Worm (Caenorhabditis elegans) whole organism, late embryonic: Measurements from ENCODE around the gene Y1B5A.1.

ENCODE experiments used
- C08G9.2 ChIP-seq: sonication (generic microtip); optimal IDR thresholded peaks from 2 replicates; lab custom pipeline; 2016; ENCODE audit warnings: mild to moderate bottlenecking, missing genetic modification characterization, moderate library complexity, missing compliant biosample characterization
- C38D4.7 ChIP-seq: fragments of 200-800 bp; sonication (Bioruptor generic); optimal IDR thresholded peaks from 2 replicates; lab custom pipeline; 2018; ENCODE audit warnings: mild to moderate bottlenecking, missing genetic modification characterization, moderate library complexity, missing compliant biosample characterization
- K09A11.1 ChIP-seq: sonication (generic microtip); optimal IDR thresholded peaks from 2 replicates; lab custom pipeline; 2017; ENCODE audit warnings: antibody characterized with exemption, mild to moderate bottlenecking, missing genetic modification characterization, missing compliant biosample characterization; ENCODE audit not compliant: insufficient read depth
- Y22D7AL.16 ChIP-seq: sonication (generic microtip); optimal IDR thresholded peaks from 2 replicates; lab custom pipeline; 2016; ENCODE audit warnings: missing genetic modification characterization, missing compliant biosample characterization
- ahr-1 ChIP-seq: sonication (generic microtip); optimal IDR thresholded peaks from 2 replicates; lab custom pipeline; 2016; ENCODE audit warnings: missing genetic modification characterization, missing compliant biosample characterization
- ama-1 ChIP-seq: fragments of 150-350 bp; optimal IDR thresholded peaks from 2 replicates; lab custom pipeline; 2014
- ceh-14 ChIP-seq: sonication (generic microtip); optimal IDR thresholded peaks from 2 replicates; lab custom pipeline; 2016; ENCODE audit warnings: missing genotype, missing genetic modification characterization, missing compliant biosample characterization
- ceh-31 ChIP-seq: sonication (generic microtip); optimal IDR thresholded peaks from 2 replicates; lab custom pipeline; 2016; ENCODE audit warnings: missing genetic modification characterization, missing compliant biosample characterization
- ceh-34 ChIP-seq: sonication (generic microtip); optimal IDR thresholded peaks from 2 replicates; lab custom pipeline; 2016; ENCODE audit warnings: mild to moderate bottlenecking, missing genetic modification characterization, missing compliant biosample characterization
- ceh-45 ChIP-seq: fragments of 200-800 bp; sonication (Bioruptor generic); IDR thresholded peaks from 2 replicates; pipeline ENCODE4 v1.3.6; 2022; ENCODE audit warnings: missing genetic modification reagents, missing genetic modification characterization, missing compliant biosample characterization
- ceh-48 ChIP-seq: sonication (generic microtip); optimal IDR thresholded peaks from 2 replicates; lab custom pipeline; 2016; ENCODE audit warnings: missing genetic modification characterization, inconsistent platforms, missing compliant biosample characterization
- ceh-6 ChIP-seq: fragments of 200-800 bp; sonication (Bioruptor generic); optimal IDR thresholded peaks from 2 replicates; lab custom pipeline; 2018; ENCODE audit warnings: mild to moderate bottlenecking, missing genetic modification characterization, missing compliant biosample characterization
- ceh-9 ChIP-seq: sonication (generic microtip); optimal IDR thresholded peaks from 2 replicates; lab custom pipeline; 2016; ENCODE audit warnings: mild to moderate bottlenecking, missing genetic modification characterization, inconsistent platforms, missing compliant biosample characterization
- che-1 ChIP-seq: sonication (generic microtip); optimal IDR thresholded peaks from 2 replicates; lab custom pipeline; 2016; ENCODE audit warnings: mild to moderate bottlenecking, missing genetic modification characterization, missing compliant biosample characterization
- elt-2 ChIP-seq: sonication (generic microtip); optimal IDR thresholded peaks from 2 replicates; lab custom pipeline; 2016; ENCODE audit warnings: missing genetic modification reagents, missing genetic modification characterization, missing compliant biosample characterization
- ets-4 ChIP-seq: sonication (generic microtip); optimal IDR thresholded peaks from 2 replicates; lab custom pipeline; 2016; ENCODE audit warnings: missing genetic modification characterization, missing compliant biosample characterization
- fax-1 ChIP-seq: sonication (generic microtip); optimal IDR thresholded peaks from 2 replicates; lab custom pipeline; 2016; ENCODE audit warnings: missing genotype, missing genetic modification characterization, missing compliant biosample characterization
- gmeb-2 ChIP-seq: sonication (generic microtip); optimal IDR thresholded peaks from 2 replicates; lab custom pipeline; 2016; ENCODE audit warnings: missing genetic modification characterization, inconsistent platforms, missing compliant biosample characterization
- hlh-13 ChIP-seq: fragments of 200-800 bp; sonication (Bioruptor generic); optimal IDR thresholded peaks from 2 replicates; lab custom pipeline; 2018; ENCODE audit warnings: mild to moderate bottlenecking, missing genetic modification characterization, missing compliant biosample characterization
- hlh-6 ChIP-seq: sonication (generic microtip); optimal IDR thresholded peaks from 2 replicates; lab custom pipeline; 2016; ENCODE audit warnings: missing genotype, missing genetic modification characterization, missing compliant biosample characterization
- hlh-8 ChIP-seq: sonication (generic microtip); optimal IDR thresholded peaks from 2 replicates; lab custom pipeline; 2016; ENCODE audit warnings: missing genotype, missing genetic modification characterization, missing compliant biosample characterization
- lin-11 ChIP-seq: fragments of 200-800 bp; sonication (Bioruptor generic); optimal IDR thresholded peaks from 2 replicates; lab custom pipeline; 2018; ENCODE audit warnings: mild to moderate bottlenecking, missing genetic modification characterization, missing compliant biosample characterization
- madf-2 ChIP-seq: sonication (generic microtip); optimal IDR thresholded peaks from 2 replicates; lab custom pipeline; 2017; ENCODE audit warnings: missing genetic modification characterization, missing compliant biosample characterization
- mec-3 ChIP-seq: sonication (generic microtip); optimal IDR thresholded peaks from 2 replicates; lab custom pipeline; 2016; ENCODE audit warnings: borderline replicate concordance, missing genetic modification characterization, missing compliant biosample characterization
- nhr-11 ChIP-seq: fragments of 150-350 bp; optimal IDR thresholded peaks from 2 replicates; lab custom pipeline; 2014; ENCODE audit warnings: missing biosample characterization, missing genetic modification characterization
- pat-9 ChIP-seq: fragments of 200-800 bp; sonication (Bioruptor generic); optimal IDR thresholded peaks from 2 replicates; lab custom pipeline; 2018; ENCODE audit warnings: mild to moderate bottlenecking, missing genetic modification characterization, moderate library complexity, missing compliant biosample characterization
- pax-1 ChIP-seq: fragments of 150-350 bp; optimal IDR thresholded peaks from 2 replicates; lab custom pipeline; 2014; ENCODE audit warnings: missing biosample characterization, missing genetic modification characterization
- pros-1 ChIP-seq: fragments of 150-350 bp; optimal IDR thresholded peaks from 2 replicates; lab custom pipeline; 2014; ENCODE audit warnings: missing biosample characterization, missing genetic modification reagents, missing genetic modification characterization
- rnt-1 ChIP-seq: sonication (generic microtip); optimal IDR thresholded peaks from 2 replicates; lab custom pipeline; 2016; ENCODE audit warnings: missing genetic modification characterization, missing compliant biosample characterization
- syd-9 ChIP-seq: sonication (generic microtip); optimal IDR thresholded peaks from 2 replicates; lab custom pipeline; 2016; ENCODE audit warnings: mild to moderate bottlenecking, missing genetic modification characterization, moderate library complexity, missing compliant biosample characterization
- ttx-3 ChIP-seq: sonication (generic microtip); optimal IDR thresholded peaks from 2 replicates; lab custom pipeline; 2016; ENCODE audit warnings: missing genetic modification reagents, missing genetic modification characterization, missing compliant biosample characterization
- unc-3 ChIP-seq, 2 experiments: fragments of 200-800 bp in 1 of 2; sonication (Bioruptor generic) in 1 of 2; sonication (generic microtip) in 1 of 2; conservative IDR thresholded peaks in 1 of 2; optimal IDR thresholded peaks in 1 of 2; 2 replicates each; pipeline versions ENCODE4 v1.3.6 to Lab custom; 2016 to 2022; ENCODE audit warnings: missing compliant biosample characterization in 2 of 2, missing genetic modification characterization in 2 of 2, missing genetic modification reagents in 1 of 2
- zip-5 ChIP-seq: sonication (generic microtip); optimal IDR thresholded peaks from 2 replicates; lab custom pipeline; 2016; ENCODE audit warnings: missing genetic modification characterization, missing compliant biosample characterization
- ztf-16 ChIP-seq: sonication (generic microtip); optimal IDR thresholded peaks from 2 replicates; lab custom pipeline; 2017; ENCODE audit warnings: missing genetic modification characterization, missing compliant biosample characterization

Gene Y1B5A.1

DNA sequence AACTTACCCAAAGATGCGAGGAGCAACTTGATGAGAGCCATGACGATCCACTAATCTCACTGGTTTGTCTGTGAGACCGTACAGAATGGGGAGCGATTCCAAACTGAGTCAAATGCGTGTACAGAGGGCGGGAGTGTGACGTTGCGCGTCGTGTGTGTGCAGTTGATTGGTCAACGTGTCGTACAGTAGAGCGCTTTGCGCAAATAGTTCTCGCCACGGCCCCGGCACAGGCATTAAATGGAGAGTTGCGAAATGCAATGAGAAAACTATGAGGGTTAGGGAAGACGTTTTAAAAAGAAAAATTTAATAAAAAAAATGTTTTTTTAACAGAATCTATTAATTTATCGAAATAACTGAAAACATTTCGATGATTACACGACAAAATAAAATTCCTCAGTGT, 16.8 kb upstream of the Y1B5A.1 start, which contains the start of gene pdi-6 (continued):
- TF ChIP-seq ztf-16, result peak; percentile 20
- no peak for TF ChIP-seq madf-2 (tag; lab: Kevin White, UChicago)
- TF ChIP-seq rnt-1 (tag; lab: Kevin White, UChicago), result peak; percentile 73
- no peak for TF ChIP-seq C38D4.7 (GFP tag; lab: Kevin White, UChicago)
- peak; percentile 67 for TF ChIP-seq ceh-34 (tag; lab: Kevin White, UChicago)
- peak; percentile 80 for TF ChIP-seq C08G9.2 (tag; lab: Kevin White, UChicago)
- TF ChIP-seq gmeb-2 (tag; lab: Kevin White, UChicago), result no peak
- TF ChIP-seq ets-4, result peak; percentile 76
- peak; percentile 32 for TF ChIP-seq pax-1 (tag; lab: Kevin White, UChicago)
- no peak for TF ChIP-seq pros-1
- no peak for TF ChIP-seq K09A11.1 (tag; lab: Kevin White, UChicago)
- TF ChIP-seq elt-2 (tag; lab: Kevin White, UChicago), result peak; percentile 60
- TF ChIP-seq zip-5 (tag; lab: Kevin White, UChicago), result peak; percentile 17
- peak; percentile 20 for TF ChIP-seq fax-1
- TF ChIP-seq syd-9 (tag; lab: Kevin White, UChicago), result no peak
- TF ChIP-seq ceh-45 (GFP tag; lab: Robert Waterston, UW), result no peak
- TF ChIP-seq, all 69 proteins: peak for 27

DNA sequence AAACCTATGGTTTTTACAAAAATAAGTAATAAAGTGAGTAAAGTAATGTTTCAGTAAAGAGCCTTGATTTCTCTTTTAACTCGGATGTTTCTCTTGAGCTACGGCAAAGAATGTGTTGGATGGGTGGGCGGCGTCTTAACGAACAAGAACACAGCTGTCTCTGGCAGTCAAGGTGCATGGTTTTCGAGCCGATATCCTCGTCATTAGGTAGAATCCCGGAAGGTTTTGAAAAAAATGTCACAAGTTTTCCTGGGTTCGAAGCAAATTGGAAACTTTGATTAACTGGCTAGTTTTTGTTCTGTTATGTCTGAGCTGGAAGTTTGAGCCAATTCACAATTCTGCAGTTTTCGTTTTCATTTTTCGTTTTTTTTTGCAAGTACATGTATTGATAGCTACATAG, 9.9 kb upstream of the Y1B5A.1 start, which contains the start of gene B0403.6:
B0403.6 (minus strand) TSS at position 101 of the 400 bp plus-strand sequence.
- TF ChIP-seq che-1 (tag; lab: Kevin White, UChicago), result no peak
- no peak for TF ChIP-seq ceh-31 (tag; lab: Kevin White, UChicago)

DNA sequence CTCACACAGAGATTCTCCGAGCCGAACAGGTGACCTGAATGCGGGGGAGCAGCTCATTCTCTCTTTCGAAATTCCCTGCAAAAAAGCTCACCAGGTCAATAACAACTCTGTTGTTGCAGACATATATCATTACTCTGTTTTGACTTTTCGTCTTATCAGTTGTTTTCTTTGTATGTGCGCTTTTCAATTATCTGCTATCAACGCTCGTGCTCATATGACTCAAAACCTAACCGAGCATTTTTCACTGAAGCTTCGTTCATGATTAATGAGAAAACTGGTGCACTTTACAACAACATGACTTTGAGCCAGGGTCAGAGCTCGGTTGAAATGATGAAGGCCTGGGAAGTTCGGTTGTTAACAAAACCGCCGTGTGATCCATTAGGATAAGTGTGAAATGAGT, 8.7 kb upstream of the Y1B5A.1 start:
- TF ChIP-seq ceh-9 (tag; lab: Kevin White, UChicago) (no peak), ztf-16 (no peak), madf-2 (tag; lab: Kevin White, UChicago) (no peak), ahr-1 (no peak), unc-3 (GFP tag; conservative IDR thresholded peaks at IDR 0.05; lab: Robert Waterston, UW) (no peak), unc-3 (tag; optimal IDR thresholded peaks at IDR 0.05; lab: Kevin White, UChicago) (no peak), ceh-48 (tag; lab: Kevin White, UChicago) (no peak)

DNA sequence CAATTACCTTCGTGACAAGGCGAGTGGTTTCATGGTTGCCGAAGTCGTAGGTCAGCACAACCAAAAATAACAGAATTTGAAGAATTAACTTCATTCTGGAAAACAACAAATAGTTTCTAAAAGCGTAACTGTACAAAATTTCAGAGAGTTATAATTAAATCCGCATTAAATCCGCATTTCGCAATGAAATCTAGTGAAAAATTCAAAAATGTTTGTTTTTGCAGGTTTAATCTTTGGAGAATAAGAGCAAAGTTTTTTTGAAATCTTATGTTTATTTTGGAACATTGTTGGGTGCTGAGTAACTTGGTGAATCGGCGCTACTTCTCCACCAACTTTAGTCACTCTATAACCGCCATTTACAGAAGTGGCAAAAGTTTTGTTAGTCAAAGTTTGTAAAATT, 745 bp downstream of the Y1B5A.1 start, which contains the start of gene C36B7.4:
C36B7.4 (minus strand) TSS at position 101 of the 400 bp plus-strand sequence.
- TF ChIP-seq pat-9 (no peak), hlh-13 (no peak), hlh-8 (tag; lab: Kevin White, UChicago) (no peak), ceh-14 (tag; lab: Kevin White, UChicago) (no peak), hlh-6 (tag; lab: Kevin White, UChicago) (no peak), lin-11 (no peak), ets-4 (no peak), nhr-11 (no peak), ceh-34 (tag; lab: Kevin White, UChicago) (no peak), ceh-6 (GFP tag; lab: Kevin White, UChicago) (no peak), ahr-1 (no peak), Y22D7AL.16 (no peak), ttx-3 (no peak), elt-2 (tag; lab: Kevin White, UChicago) (no peak), che-1 (tag; lab: Kevin White, UChicago) (no peak), ceh-31 (tag; lab: Kevin White, UChicago) (no peak), ama-1 (no peak)

DNA sequence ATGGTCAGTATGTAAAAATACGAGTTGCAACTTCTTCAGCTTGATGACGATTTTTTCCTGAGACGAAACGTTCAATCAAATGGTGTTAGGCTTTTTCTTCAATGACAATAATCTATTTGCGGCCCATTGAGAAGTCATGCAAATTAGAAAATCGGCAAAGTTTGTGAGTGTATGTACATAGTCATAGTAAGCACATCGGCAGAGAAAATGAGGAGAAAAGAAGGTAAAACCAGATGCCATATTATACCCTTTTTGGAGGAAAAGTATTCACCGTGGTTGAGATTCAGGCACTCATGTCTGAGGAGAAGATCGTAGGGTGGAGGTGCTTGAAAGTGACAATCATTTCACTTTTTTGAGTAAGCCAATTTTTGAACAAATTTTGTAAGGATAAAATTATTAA, 11.2 kb downstream of the Y1B5A.1 start, which contains the start of gene C36B7.5:
C36B7.5 (minus strand) TSS at position 101 of the 400 bp plus-strand sequence.
- TF ChIP-seq mec-3 (no peak), unc-3 (GFP tag; conservative IDR thresholded peaks at IDR 0.05; lab: Robert Waterston, UW) (no peak), unc-3 (tag; optimal IDR thresholded peaks at IDR 0.05; lab: Kevin White, UChicago) (no peak), ahr-1 (no peak)
